Fruit fly (Drosophila melanogaster) Kc167 (cell line): ENCODE measurements around the gene CG42553.

Experiments
- Myc ChIP-seq: fragments of >200 bp; optimal IDR thresholded peaks from 2 replicates; lab custom pipeline; 2017; ENCODE audit warnings: missing external identifiers
- Sin3A ChIP-seq: fragments of >200 bp; optimal IDR thresholded peaks from 2 replicates; lab custom pipeline; 2018; ENCODE audit warnings: missing external identifiers
- h ChIP-seq: fragments of >200 bp; optimal IDR thresholded peaks from 3 replicates; lab custom pipeline; 2018; ENCODE audit warnings: missing external identifiers
- insv ChIP-seq: fragments of >200 bp; optimal IDR thresholded peaks from 3 replicates; lab custom pipeline; 2018; ENCODE audit warnings: missing external identifiers
- psq ChIP-seq: fragments of >200 bp; optimal IDR thresholded peaks from 2 replicates; lab custom pipeline; 2017; ENCODE audit warnings: missing external identifiers

DNA sequence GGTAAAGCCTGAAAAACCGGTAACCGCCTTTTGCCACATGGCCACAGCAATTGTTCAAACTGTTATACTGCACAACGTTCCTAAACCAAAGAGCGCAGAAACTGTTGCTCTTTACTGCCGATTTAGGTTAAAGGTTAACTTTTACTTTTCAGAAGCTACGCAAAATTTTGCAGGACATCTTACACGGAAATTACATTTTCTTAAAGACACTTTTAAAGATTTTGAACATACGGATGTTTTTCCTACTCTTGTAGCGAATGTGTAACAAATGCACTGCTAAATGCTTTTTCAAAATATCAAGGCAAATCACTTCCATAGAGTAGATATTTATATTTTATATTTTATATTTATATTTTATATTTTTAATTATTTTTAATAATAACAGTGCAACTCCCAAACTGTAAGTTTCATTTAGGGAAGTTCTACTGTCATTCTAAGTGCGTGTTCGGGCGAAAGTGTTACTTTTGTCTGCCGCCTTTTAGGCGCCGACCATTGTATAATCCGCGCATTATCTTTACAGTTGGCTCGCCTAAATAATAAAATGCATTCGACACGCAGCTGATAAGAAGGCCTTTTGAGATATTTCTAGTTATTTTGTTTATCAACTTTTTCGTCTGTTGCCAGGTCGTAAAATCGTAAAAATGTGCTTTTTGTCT lies 48.5 kb downstream of the CG42553 start:
- TF ChIP-seq insv (lab: Kevin White, UChicago) (no peak), psq (no peak), h (no peak), Sin3A (no peak), Myc (no peak)
